Worm (Caenorhabditis elegans): Measurements from ENCODE around the gene acp-3.

- TF ChIP-seq ceh-13 (GFP tag; optimal IDR thresholded peaks at IDR 0.05) (no peak), tra-4 (tag; optimal IDR thresholded peaks at IDR 0.05) (no peak)
These were observed 14.5 kb upstream of the acp-3 start for ce11 chrII:8451425-8451824.

Measured in whole organism, early embryonic.